Worm (Caenorhabditis elegans) whole organism, young adult: ENCODE data around the gene Y57G11B.5.

ENCODE experiments used
- B0019.2 ChIP-seq: fragments of 200-800 bp; sonication (Bioruptor generic); conservative IDR thresholded peaks from 2 replicates; pipeline ENCODE4 v1.3.6; 2022; ENCODE audit warnings: missing genetic modification reagents, missing genetic modification characterization, missing compliant biosample characterization
- B0035.1 ChIP-seq: sonication (generic microtip); optimal IDR thresholded peaks from 2 replicates; lab custom pipeline; 2016; ENCODE audit warnings: missing genetic modification characterization, mild to moderate bottlenecking, missing compliant biosample characterization, missing genotype, missing genetic modification reagents
- D2030.7 ChIP-seq: fragments of 200-800 bp; sonication (Bioruptor generic); IDR thresholded peaks from 2 replicates; pipeline ENCODE4 v1.3.6; 2022; ENCODE audit warnings: missing genetic modification reagents, missing genetic modification characterization, missing compliant biosample characterization
- F10E7.11 ChIP-seq: sonication (generic microtip); optimal IDR thresholded peaks from 2 replicates; lab custom pipeline; 2017; ENCODE audit warnings: mild to moderate bottlenecking, missing genetic modification characterization, moderate library complexity, missing compliant biosample characterization
- K12H6.12 ChIP-seq: fragments of 200-800 bp; sonication (Bioruptor generic); optimal IDR thresholded peaks from 2 replicates; lab custom pipeline; 2018; ENCODE audit warnings: mild to moderate bottlenecking, missing genetic modification characterization, missing compliant biosample characterization
- T07F8.4 ChIP-seq: sonication (generic microtip); optimal IDR thresholded peaks from 2 replicates; lab custom pipeline; 2016; ENCODE audit warnings: mild to moderate bottlenecking, missing genetic modification characterization, moderate library complexity, missing compliant biosample characterization
- T26A5.8 ChIP-seq: sonication (generic microtip); optimal IDR thresholded peaks from 2 replicates; lab custom pipeline; 2016; ENCODE audit warnings: missing genetic modification characterization, missing compliant biosample characterization
- athp-1 ChIP-seq: sonication (generic microtip); optimal IDR thresholded peaks from 2 replicates; lab custom pipeline; 2017; ENCODE audit warnings: mild to moderate bottlenecking, missing genetic modification characterization, missing compliant biosample characterization
- attf-3 ChIP-seq: fragments of 200-800 bp; sonication (Bioruptor generic); conservative IDR thresholded peaks from 2 replicates; pipeline ENCODE4 v1.3.6; 2022; ENCODE audit warnings: missing genetic modification reagents, missing genetic modification characterization, missing compliant biosample characterization
- attf-5 ChIP-seq: fragments of 200-800 bp; sonication (Bioruptor generic); optimal IDR thresholded peaks from 2 replicates; lab custom pipeline; 2018; ENCODE audit warnings: mild to moderate bottlenecking, missing genetic modification characterization, missing compliant biosample characterization
- cebp-1 ChIP-seq, 2 experiments: fragments of 200-800 bp in 1 of 2; sonication (Bioruptor generic) in 1 of 2; sonication (generic microtip) in 1 of 2; IDR thresholded peaks in 1 of 2; optimal IDR thresholded peaks in 1 of 2; 2 replicates each; pipeline versions ENCODE4 v1.3.6 to Lab custom; 2017 to 2022; ENCODE audit warnings: missing compliant biosample characterization in 2 of 2, missing genetic modification characterization in 2 of 2, mild to moderate bottlenecking in 1 of 2, missing genetic modification reagents in 1 of 2, moderate library complexity in 1 of 2
- ceh-27 ChIP-seq: fragments of 200-800 bp; sonication (Bioruptor generic); optimal IDR thresholded peaks from 2 replicates; lab custom pipeline; 2018; ENCODE audit warnings: mild to moderate bottlenecking, missing genetic modification characterization, moderate library complexity, missing compliant biosample characterization
- ceh-79 ChIP-seq: sonication (generic microtip); optimal IDR thresholded peaks from 2 replicates; lab custom pipeline; 2017; ENCODE audit warnings: mild to moderate bottlenecking, missing genetic modification characterization, missing compliant biosample characterization
- ceh-91 ChIP-seq: fragments of 200-800 bp; sonication (Bioruptor generic); IDR thresholded peaks from 2 replicates; pipeline ENCODE4 v1.3.6; 2022; ENCODE audit warnings: missing genetic modification reagents, missing genetic modification characterization, missing compliant biosample characterization
- egrh-3 ChIP-seq: fragments of 200-800 bp; sonication (Bioruptor generic); IDR thresholded peaks from 2 replicates; pipeline ENCODE4 v1.3.6; 2022; ENCODE audit warnings: missing genetic modification reagents, missing genetic modification characterization, missing compliant biosample characterization
- ets-4 ChIP-seq: fragments of 200-800 bp; sonication (Bioruptor generic); optimal IDR thresholded peaks from 2 replicates; lab custom pipeline; 2018; ENCODE audit warnings: mild to moderate bottlenecking, missing genetic modification characterization, missing compliant biosample characterization
- him-1 ChIP-seq: sonication (generic microtip); optimal IDR thresholded peaks from 2 replicates; lab custom pipeline; 2016; ENCODE audit warnings: missing genotype, missing genetic modification reagents, missing genetic modification characterization, missing compliant biosample characterization
- hmg-1.2 ChIP-seq: fragments of 200-800 bp; sonication (Bioruptor generic); IDR thresholded peaks from 2 replicates; pipeline ENCODE4 v1.3.6; 2022; ENCODE audit warnings: missing genetic modification reagents, missing genetic modification characterization, missing compliant biosample characterization
- lag-1 ChIP-seq: fragments of 200-800 bp; sonication (Bioruptor generic); IDR thresholded peaks from 2 replicates; pipeline ENCODE4 v1.3.6; 2022; ENCODE audit warnings: missing genetic modification reagents, missing genetic modification characterization, missing compliant biosample characterization
- lin-35 ChIP-seq, 3 experiments: fragments of 150-350 bp in 2 of 3; sonication (generic microtip) in 1 of 3; optimal IDR thresholded peaks; 2 replicates each; lab custom pipeline; 2014 to 2018; ENCODE audit warnings: missing biosample characterization in 3 of 3, missing genetic modification characterization in 3 of 3, missing genetic modification reagents in 3 of 3
- nfya-1 ChIP-seq: sonication (generic microtip); optimal IDR thresholded peaks from 2 replicates; lab custom pipeline; 2017; ENCODE audit warnings: antibody characterized with exemption, missing compliant biosample characterization, missing genetic modification characterization, borderline replicate concordance; ENCODE audit not compliant: insufficient read depth
- nhr-27 ChIP-seq: fragments of 200-800 bp; sonication (Bioruptor generic); optimal IDR thresholded peaks from 2 replicates; lab custom pipeline; 2018; ENCODE audit warnings: mild to moderate bottlenecking, missing genetic modification characterization, moderate library complexity, missing compliant biosample characterization
- nhr-80 ChIP-seq: sonication (generic microtip); optimal IDR thresholded peaks from 2 replicates; lab custom pipeline; 2016; ENCODE audit warnings: missing genetic modification characterization, missing compliant biosample characterization
- pbrm-1 ChIP-seq: fragments of 200-800 bp; sonication (Bioruptor generic); IDR thresholded peaks from 2 replicates; pipeline ENCODE4 v1.3.6; 2022; ENCODE audit warnings: missing genetic modification reagents, missing genetic modification characterization, missing compliant biosample characterization
- pha-4 ChIP-seq: fragments of 150-350 bp; sonication (generic microtip); optimal IDR thresholded peaks from 2 replicates; lab custom pipeline; 2014; ENCODE audit warnings: missing biosample characterization, missing genetic modification reagents, missing genetic modification characterization
- rcor-1 ChIP-seq: fragments of 200-800 bp; sonication (Bioruptor generic); IDR thresholded peaks from 2 replicates; pipeline ENCODE4 v1.3.6; 2022; ENCODE audit warnings: missing genetic modification reagents, missing genetic modification characterization, missing compliant biosample characterization
- rec-8 ChIP-seq, 2 experiments: sonication (generic microtip); optimal IDR thresholded peaks; 2 replicates each; lab custom pipeline; 2016; ENCODE audit warnings: mild to moderate bottlenecking in 2 of 2, missing genetic modification characterization in 2 of 2, missing genetic modification reagents in 2 of 2, missing genotype in 2 of 2, missing biosample characterization in 1 of 2, missing compliant biosample characterization in 1 of 2, moderate library complexity in 1 of 2
- sdz-38 ChIP-seq: sonication (generic microtip); optimal IDR thresholded peaks from 2 replicates; lab custom pipeline; 2016; ENCODE audit warnings: missing genotype, missing genetic modification characterization, missing compliant biosample characterization
- sea-2 ChIP-seq: fragments of 200-800 bp; sonication (Bioruptor generic); IDR thresholded peaks from 2 replicates; pipeline ENCODE4 v1.3.6; 2022; ENCODE audit warnings: missing genetic modification characterization, missing compliant biosample characterization
- snpc-1.1 ChIP-seq: sonication (generic microtip); optimal IDR thresholded peaks from 2 replicates; lab custom pipeline; 2017; ENCODE audit warnings: missing genetic modification characterization, mild to moderate bottlenecking, missing compliant biosample characterization, antibody characterized with exemption, moderate library complexity, missing genotype, missing genetic modification reagents; ENCODE audit not compliant: insufficient read depth
- snpc-1.3 ChIP-seq: sonication (generic microtip); optimal IDR thresholded peaks from 2 replicates; lab custom pipeline; 2017; ENCODE audit warnings: missing genetic modification characterization, mild to moderate bottlenecking, missing compliant biosample characterization, antibody characterized with exemption, moderate library complexity, missing genotype, missing genetic modification reagents; ENCODE audit not compliant: insufficient read depth
- snpc-4 ChIP-seq, 5 experiments: fragments of 150-350 bp in 1 of 5; sonication (generic microtip) in 4 of 5; optimal IDR thresholded peaks; 2 replicates each; lab custom pipeline; 2014 to 2018; ENCODE audit warnings: missing genetic modification characterization in 5 of 5, missing biosample characterization in 3 of 5, antibody characterized with exemption in 2 of 5, mild to moderate bottlenecking in 2 of 5, missing compliant biosample characterization in 2 of 5, missing genotype in 2 of 5, moderate library complexity in 2 of 5, missing genetic modification reagents in 1 of 5
- unc-62 ChIP-seq: fragments of 150-350 bp; optimal IDR thresholded peaks from 2 replicates; lab custom pipeline; 2014; ENCODE audit warnings: missing biosample characterization, missing genetic modification reagents, missing genetic modification characterization
- zfh-2 ChIP-seq: fragments of 200-800 bp; sonication (Bioruptor generic); conservative IDR thresholded peaks from 2 replicates; pipeline ENCODE4 v1.3.6; 2022; ENCODE audit warnings: missing genetic modification reagents, missing genetic modification characterization, missing compliant biosample characterization
- zim-3 ChIP-seq: sonication (generic microtip); optimal IDR thresholded peaks from 2 replicates; lab custom pipeline; 2017; ENCODE audit warnings: mild to moderate bottlenecking, missing genetic modification characterization, moderate library complexity, missing compliant biosample characterization
- ztf-22 ChIP-seq: fragments of 200-800 bp; sonication (Bioruptor generic); optimal IDR thresholded peaks from 2 replicates; lab custom pipeline; 2018; ENCODE audit warnings: mild to moderate bottlenecking, missing genetic modification characterization, moderate library complexity, missing compliant biosample characterization

Y57G11B.5 gene

DNA sequence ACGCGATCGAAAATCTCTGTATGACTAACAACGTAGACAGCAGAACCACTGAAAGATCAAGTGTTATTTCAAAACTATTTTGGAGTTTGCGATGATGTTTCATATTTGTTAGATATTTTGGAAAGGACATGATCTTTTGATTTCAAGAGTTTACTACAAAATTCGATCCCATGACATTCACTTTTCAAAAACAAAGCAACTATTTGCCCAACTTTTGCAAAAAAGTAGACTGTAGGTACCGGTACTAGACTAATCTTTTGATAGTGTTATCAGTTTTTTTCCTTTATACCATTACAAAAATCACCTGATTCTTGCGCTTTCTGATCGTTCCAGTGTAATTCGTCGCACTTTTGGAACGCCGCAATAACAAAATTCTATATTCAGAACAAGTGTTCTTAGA, 45.4 kb downstream of the Y57G11B.5 start:
- TF ChIP-seq B0035.1 (tag; lab: Kevin White, UChicago) (no peak), ceh-79 (tag; lab: Kevin White, UChicago) (no peak), nhr-80 (peak; percentile 20), unc-62 (GFP tag; lab: Kevin White, UChicago) (no peak)

DNA sequence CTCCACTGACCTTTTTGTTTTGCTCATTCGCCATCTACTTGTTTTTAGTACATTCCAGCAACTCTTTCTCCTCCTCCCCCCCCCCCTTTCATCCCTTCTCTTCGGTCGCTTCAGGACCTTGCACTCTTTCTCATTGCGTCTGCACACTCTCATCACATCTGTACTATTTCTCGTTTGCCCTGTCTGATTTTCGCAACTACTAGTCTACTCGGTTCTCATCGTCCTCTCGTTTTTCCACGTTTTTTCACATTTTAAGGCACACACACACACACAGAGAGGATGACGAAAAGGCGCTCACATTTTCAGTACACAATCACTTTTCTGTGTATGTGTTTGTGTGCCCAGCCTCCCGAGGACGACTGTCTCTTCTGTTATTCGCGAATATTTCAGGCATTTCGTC, 45.9 kb downstream of the Y57G11B.5 start:
- no peak for TF ChIP-seq snpc-4 (GFP tag; optimal IDR thresholded peaks at IDR 0.05; lab: Kevin White, UChicago)
- TF ChIP-seq snpc-4 (tag; optimal IDR thresholded peaks at IDR 0.05; lab: Kevin White, UChicago), result peak in 1 of 4 experiments; percentile 28
- no peak for TF ChIP-seq sea-2
- no peak for TF ChIP-seq cebp-1 (GFP tag; IDR thresholded peaks at IDR 0.05; lab: Robert Waterston, UW)
- TF ChIP-seq cebp-1 (tag; optimal IDR thresholded peaks at IDR 0.05; lab: Kevin White, UChicago), result peak; percentile 68
- no peak for TF ChIP-seq F10E7.11 (tag; lab: Kevin White, UChicago)
- TF ChIP-seq T07F8.4, result no peak
- TF ChIP-seq T26A5.8 (tag; lab: Kevin White, UChicago), result peak; percentile 25
- no peak for TF ChIP-seq zim-3 (tag; lab: Kevin White, UChicago)
- peak; percentile 44; the same call in 1 of the 2 replicates for TF ChIP-seq zfh-2
- TF ChIP-seq rec-8 (tag; optimal IDR thresholded peaks at IDR 0.05; lab: Kevin White, UChicago), result no peak
- TF ChIP-seq B0019.2, result no peak
- TF ChIP-seq D2030.7 (GFP tag; lab: Robert Waterston, UW), result no peak
- peak; percentile 43 for TF ChIP-seq K12H6.12 (tag; lab: Kevin White, UChicago)
- TF ChIP-seq attf-3 (GFP tag; lab: Robert Waterston, UW), result no peak
- TF ChIP-seq lin-35 (GFP tag; optimal IDR thresholded peaks at IDR 0.05; lab: Kevin White, UChicago), result peak in 1 of 3 experiments; percentile 51
- no peak for TF ChIP-seq sdz-38
- no peak for TF ChIP-seq snpc-1.1 (tag; lab: Kevin White, UChicago)
- TF ChIP-seq hmg-1.2 (GFP tag; lab: Robert Waterston, UW), result peak; percentile 65; the same call in 1 of the 2 replicates
- TF ChIP-seq attf-5, result no peak
- TF ChIP-seq snpc-1.3, result no peak
- TF ChIP-seq ceh-27, result peak; percentile 12
- no peak for TF ChIP-seq nhr-27 (tag; lab: Kevin White, UChicago)
- peak; percentile 11 for TF ChIP-seq nhr-80
- TF ChIP-seq him-1, result no peak
- no peak for TF ChIP-seq lag-1 (GFP tag; lab: Robert Waterston, UW)
- no peak for TF ChIP-seq athp-1
- no peak for TF ChIP-seq nfya-1 (tag; lab: Kevin White, UChicago)
- no peak for TF ChIP-seq rcor-1 (GFP tag; lab: Robert Waterston, UW)
- no peak for TF ChIP-seq ztf-22 (GFP tag; lab: Kevin White, UChicago)
- peak; percentile 10 for TF ChIP-seq pha-4
- TF ChIP-seq egrh-3, result 0 out of 2 replicates have a peak, but pooled peaks have one; percentile 20

ce11 chrIV:14621117-14621516, 46.5 kb downstream of the Y57G11B.5 start:
- no peak for TF ChIP-seq ets-4 (GFP tag; lab: Kevin White, UChicago)
- TF ChIP-seq pbrm-1 (GFP tag; lab: Robert Waterston, UW), result no peak
- no peak for TF ChIP-seq ceh-91 (GFP tag; lab: Robert Waterston, UW)
- TF ChIP-seq lin-35 (GFP tag; optimal IDR thresholded peaks at IDR 0.05; lab: Kevin White, UChicago), result no peak
- TF ChIP-seq pha-4, result no peak
